Worm (Caenorhabditis elegans) whole organism, young adult: Measurements from ENCODE around the gene Y51H4A.938.

Source experiments
- B0035.1 ChIP-seq: sonication (generic microtip); optimal IDR thresholded peaks from 2 replicates; lab custom pipeline; 2016; ENCODE audit warnings: missing genetic modification characterization, mild to moderate bottlenecking, missing compliant biosample characterization, missing genotype, missing genetic modification reagents
- pha-4 ChIP-seq: fragments of 150-350 bp; sonication (generic microtip); optimal IDR thresholded peaks from 2 replicates; lab custom pipeline; 2014; ENCODE audit warnings: missing biosample characterization, missing genetic modification reagents, missing genetic modification characterization

- TF ChIP-seq B0035.1 (tag; lab: Kevin White, UChicago) = no peak
- TF ChIP-seq pha-4 (tag; lab: Kevin White, UChicago) = no peak
These were observed 38.0 kb upstream of the Y51H4A.938 start, which contains the start of gene dlc-4 for ce11 chrIV:16442963-16443362.
